Fruit fly (Drosophila melanogaster) whole organism, pupa: ENCODE results near the gene CG5880.

Source experiments
- CG10348 ChIP-seq: fragments of 200-800 bp; sonication (Bioruptor generic); IDR thresholded peaks from 2 replicates; pipeline ENCODE4 v1.3.6; 2022; ENCODE audit warnings: missing biosample characterization, missing genetic modification characterization
- CG12605 ChIP-seq: fragments of 200-800 bp; sonication (Bioruptor generic); IDR thresholded peaks from 2 replicates; pipeline ENCODE4 v1.3.6; 2022; ENCODE audit warnings: missing biosample characterization, missing genetic modification characterization
- CG13204 ChIP-seq: fragments of 200-800 bp; sonication (Bioruptor generic); optimal IDR thresholded peaks from 2 replicates; lab custom pipeline; 2018; ENCODE audit warnings: missing biosample characterization, mild to moderate bottlenecking, missing genetic modification characterization, moderate library complexity
- CG14655 ChIP-seq: fragments of 200-800 bp; sonication (Bioruptor generic); optimal IDR thresholded peaks from 3 replicates; lab custom pipeline; 2017; ENCODE audit warnings: mild to moderate bottlenecking, missing biosample characterization, missing genetic modification reagents, missing genetic modification characterization
- CG15710 ChIP-seq: fragments of 200-800 bp; sonication (Bioruptor generic); optimal IDR thresholded peaks from 2 replicates; lab custom pipeline; 2018; ENCODE audit warnings: missing biosample characterization, mild to moderate bottlenecking, missing genetic modification characterization, moderate library complexity
- CG17806 ChIP-seq: fragments of 200-800 bp; sonication (Bioruptor generic); optimal IDR thresholded peaks from 2 replicates; lab custom pipeline; 2018; ENCODE audit warnings: missing biosample characterization, mild to moderate bottlenecking, missing genetic modification characterization, moderate library complexity
- CG32121 ChIP-seq: fragments of 200-800 bp; sonication (Bioruptor generic); IDR thresholded peaks from 2 replicates; pipeline ENCODE4 v1.3.6; 2022; ENCODE audit warnings: missing biosample characterization, missing genetic modification characterization
- CG34367 ChIP-seq: fragments of 200-800 bp; sonication (Bioruptor generic); optimal IDR thresholded peaks from 2 replicates; lab custom pipeline; 2018; ENCODE audit warnings: missing biosample characterization, mild to moderate bottlenecking, missing genetic modification characterization
- CG4496 ChIP-seq: fragments of 200-800 bp; sonication (Bioruptor generic); IDR thresholded peaks from 3 replicates; pipeline ENCODE4 v1.3.6; 2022; ENCODE audit warnings: missing biosample characterization, missing genetic modification characterization
- CG8159 ChIP-seq: fragments of 200-800 bp; sonication (Bioruptor generic); optimal IDR thresholded peaks from 3 replicates; lab custom pipeline; 2018; ENCODE audit warnings: missing biosample characterization, mild to moderate bottlenecking, missing genetic modification characterization, moderate library complexity
- CG8301 ChIP-seq: fragments of 200-800 bp; sonication (Bioruptor generic); optimal IDR thresholded peaks from 2 replicates; lab custom pipeline; 2018; ENCODE audit warnings: missing biosample characterization, mild to moderate bottlenecking, missing genetic modification characterization
- CG9948 ChIP-seq: fragments of 200-800 bp; sonication (Bioruptor generic); optimal IDR thresholded peaks from 2 replicates; lab custom pipeline; 2018; ENCODE audit warnings: missing biosample characterization, mild to moderate bottlenecking, missing genetic modification characterization, moderate library complexity
- D1 ChIP-seq: fragments of 200-800 bp; sonication (Bioruptor generic); optimal IDR thresholded peaks from 2 replicates; lab custom pipeline; 2018; ENCODE audit warnings: missing biosample characterization, mild to moderate bottlenecking, missing genetic modification characterization, moderate library complexity
- EcR ChIP-seq: fragments of 200-800 bp; sonication (Bioruptor generic); optimal IDR thresholded peaks from 3 replicates; lab custom pipeline; 2019; ENCODE audit warnings: missing biosample characterization, missing genetic modification characterization, mild to moderate bottlenecking, moderate library complexity, missing genetic modification reagents
- Ets98B ChIP-seq: fragments of 200-800 bp; sonication (Bioruptor generic); IDR thresholded peaks from 2 replicates; pipeline ENCODE4 v1.3.6; 2022; ENCODE audit warnings: missing biosample characterization, missing genetic modification characterization
- Pif1A ChIP-seq: fragments of 200-800 bp; sonication (Bioruptor generic); optimal IDR thresholded peaks from 3 replicates; lab custom pipeline; 2016; ENCODE audit warnings: missing biosample characterization, missing genetic modification characterization
- Pif1B ChIP-seq: fragments of 200-800 bp; sonication (Bioruptor generic); optimal IDR thresholded peaks from 3 replicates; lab custom pipeline; 2016; ENCODE audit warnings: missing biosample characterization, missing genetic modification characterization
- Snoo ChIP-seq: fragments of 200-800 bp; sonication (Bioruptor generic); optimal IDR thresholded peaks from 3 replicates; lab custom pipeline; 2017; ENCODE audit warnings: missing biosample characterization, mild to moderate bottlenecking, missing genetic modification characterization, inconsistent platforms
- fd96Ca ChIP-seq: fragments of 200-800 bp; sonication (Bioruptor generic); IDR thresholded peaks from 3 replicates; pipeline ENCODE4 v1.3.6; 2022; ENCODE audit warnings: missing biosample characterization, missing genetic modification characterization
- gl ChIP-seq: fragments of 200-800 bp; sonication (Bioruptor generic); optimal IDR thresholded peaks from 2 replicates; lab custom pipeline; 2018; ENCODE audit warnings: missing biosample characterization, mild to moderate bottlenecking, missing genetic modification characterization
- rn ChIP-seq: fragments of 200-800 bp; sonication (Bioruptor generic); IDR thresholded peaks from 2 replicates; pipeline ENCODE4 v1.3.6; 2022; ENCODE audit warnings: missing biosample characterization, missing genetic modification characterization

The CG5880 gene

DNA sequence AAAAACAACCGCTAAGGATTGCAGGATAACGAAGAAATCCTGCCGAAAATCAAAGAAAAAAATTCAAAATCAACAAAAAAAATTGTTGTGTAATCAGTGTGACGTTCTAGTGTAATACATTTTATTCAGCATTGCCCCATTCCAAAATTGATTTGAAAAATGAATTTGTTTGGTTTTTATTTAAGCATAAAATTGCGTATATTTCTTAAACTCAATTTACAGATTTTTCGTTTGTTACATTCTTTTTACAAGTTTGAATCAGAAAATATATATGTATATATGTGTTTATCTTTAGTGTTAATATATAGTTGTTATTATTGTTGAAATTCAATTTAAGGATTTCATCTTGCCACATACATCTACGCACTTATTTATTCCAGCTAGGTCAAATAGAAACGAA lies 8.0 kb downstream of the CG5880 start, which contains the start of gene CG6059:
CG6059 (minus strand) TSS at position 101 of the 400 bp plus-strand sequence.
- no peak for TF ChIP-seq gl
- no peak for TF ChIP-seq CG4496 (GFP tag; lab: Robert Waterston, UW)
- TF ChIP-seq CG15710 (tag; lab: Kevin White, UChicago), result no peak
- no peak for TF ChIP-seq Pif1B
- TF ChIP-seq CG12605 (GFP tag; lab: Robert Waterston, UW), result no peak
- no peak for TF ChIP-seq CG17806
- no peak for TF ChIP-seq CG14655
- TF ChIP-seq EcR (GFP tag; lab: Kevin White, UChicago), result no peak
- TF ChIP-seq CG13204, result no peak
- no peak for TF ChIP-seq CG8301 (tag; lab: Kevin White, UChicago)
- no peak for TF ChIP-seq CG10348 (GFP tag; lab: Robert Waterston, UW)
- no peak for TF ChIP-seq Pif1A
- no peak for TF ChIP-seq rn (GFP tag; lab: Robert Waterston, UW)
- no peak for TF ChIP-seq Snoo (tag; lab: Kevin White, UChicago)
- TF ChIP-seq Ets98B (GFP tag; lab: Robert Waterston, UW), result no peak

DNA sequence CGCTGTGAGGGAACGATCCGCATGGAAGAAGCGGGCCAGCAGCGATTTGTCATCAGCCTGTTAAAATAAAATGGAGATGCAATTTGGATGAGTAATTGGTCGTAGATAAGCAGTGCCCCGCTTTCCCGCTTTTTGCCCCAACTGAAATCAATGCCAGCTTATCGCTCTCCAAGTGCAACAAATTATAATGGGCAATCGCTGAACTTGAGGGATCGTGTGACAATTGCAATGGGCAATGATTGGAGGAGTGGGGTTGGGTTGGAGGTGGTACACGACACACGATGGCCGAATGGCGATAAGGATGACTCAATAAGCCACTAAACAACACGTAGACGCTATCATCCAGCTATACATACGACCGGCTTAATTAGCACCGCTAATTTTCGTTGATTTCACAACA lies 12.2 kb downstream of the CG5880 start:
- TF ChIP-seq CG4496 (GFP tag; lab: Robert Waterston, UW) (no peak), CG34367 (tag; lab: Kevin White, UChicago) (no peak), D1 (tag; lab: Kevin White, UChicago) (no peak), EcR (GFP tag; lab: Kevin White, UChicago) (no peak), CG8301 (tag; lab: Kevin White, UChicago) (no peak), Pif1A (no peak), CG10348 (GFP tag; lab: Robert Waterston, UW) (no peak), Pif1B (no peak), CG15710 (tag; lab: Kevin White, UChicago) (no peak), CG13204 (no peak), Snoo (tag; lab: Kevin White, UChicago) (no peak)
- TF ChIP-seq, all 21 proteins: peak for 0

DNA sequence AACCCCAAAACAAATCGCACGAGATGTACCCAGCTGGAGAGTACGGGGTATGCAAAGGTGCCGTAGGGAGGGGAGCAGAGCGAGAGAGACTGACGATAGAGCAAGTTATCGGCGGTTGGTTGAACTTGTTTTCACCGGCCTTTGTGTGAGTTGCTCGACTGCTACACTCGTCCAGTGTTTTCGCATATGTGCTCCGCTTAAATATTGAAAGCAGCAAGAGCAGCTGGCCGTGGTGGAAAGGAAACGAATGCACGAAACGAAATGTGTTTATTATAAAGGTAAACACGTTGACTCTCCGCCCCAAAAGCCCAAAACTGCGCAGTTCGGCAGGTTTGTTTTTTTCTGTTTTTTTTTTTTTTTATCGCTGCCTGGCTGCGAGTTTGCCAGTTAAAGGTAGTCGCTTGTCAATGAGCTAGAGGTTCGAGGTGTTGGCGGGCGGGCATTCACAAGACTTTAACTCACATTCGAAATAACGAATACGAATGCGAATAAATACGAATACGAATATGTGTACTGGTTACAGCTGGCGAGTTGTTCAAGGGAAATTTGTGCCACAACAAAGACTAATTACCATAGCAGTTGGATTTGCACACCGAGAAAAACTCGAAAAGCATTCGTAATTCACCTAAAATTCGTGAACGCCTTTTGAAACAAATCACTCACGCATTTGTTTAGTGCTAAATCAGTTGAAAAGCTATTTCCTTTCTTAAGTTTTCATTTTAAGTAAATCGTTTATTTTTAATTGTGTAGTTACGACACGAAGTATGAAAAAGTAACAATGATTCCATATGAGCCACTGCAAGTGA lies 13.2 kb downstream of the CG5880 start:
- TF ChIP-seq CG14655 (no peak), rn (GFP tag; lab: Robert Waterston, UW) (peak; percentile 59; the same call in 1 of the 2 replicates), Ets98B (GFP tag; lab: Robert Waterston, UW) (peak; percentile 78), CG9948 (tag; lab: Kevin White, UChicago) (peak; percentile 35), D1 (tag; lab: Kevin White, UChicago) (no peak), gl (peak; percentile 5), CG4496 (GFP tag; lab: Robert Waterston, UW) (peak; percentile 88), Pif1A (peak; percentile 86), CG10348 (GFP tag; lab: Robert Waterston, UW) (no peak), EcR (GFP tag; lab: Kevin White, UChicago) (peak; percentile 91), CG17806 (peak; percentile 66), CG15710 (tag; lab: Kevin White, UChicago) (peak; percentile 68), Pif1B (peak; percentile 68), fd96Ca (GFP tag; lab: Robert Waterston, UW) (peak; percentile 73), CG34367 (tag; lab: Kevin White, UChicago) (peak; percentile 45), CG12605 (GFP tag; lab: Robert Waterston, UW) (peak; percentile 61; the same call in 1 of the 2 replicates), CG32121 (peak; percentile 73), CG8159 (tag; lab: Kevin White, UChicago) (no peak), CG8301 (tag; lab: Kevin White, UChicago) (peak; percentile 57), Snoo (tag; lab: Kevin White, UChicago) (peak; percentile 70), CG13204 (no peak)

DNA sequence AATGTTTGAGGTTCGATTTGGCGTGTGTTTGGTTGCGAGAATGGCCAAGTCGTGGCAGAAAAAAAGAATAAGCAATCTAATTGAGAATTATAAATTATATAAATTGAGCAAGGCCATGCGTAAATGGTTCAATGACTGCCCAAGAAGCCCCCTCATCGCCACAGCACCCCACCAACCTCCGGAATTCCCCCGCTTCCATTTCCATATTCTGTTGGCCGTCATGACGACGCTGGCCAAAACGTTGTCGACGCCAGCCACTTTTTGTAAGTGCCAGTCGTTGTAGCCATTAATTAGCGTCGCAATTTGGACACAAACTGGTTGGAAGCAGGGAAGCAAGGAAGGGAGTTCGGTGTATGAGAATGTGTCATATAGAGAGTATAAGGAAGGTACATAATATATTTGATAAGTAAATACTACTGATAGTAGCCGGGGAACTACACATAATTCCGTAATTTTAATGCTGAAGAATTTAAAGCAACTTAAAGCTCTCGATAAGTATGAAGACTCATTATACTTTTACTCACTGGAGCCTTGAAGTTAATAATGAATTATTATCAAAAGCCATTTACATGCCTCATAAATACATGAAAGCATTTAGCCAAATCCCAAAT lies 14.1 kb downstream of the CG5880 start:
- peak; percentile 74 for TF ChIP-seq EcR (GFP tag; lab: Kevin White, UChicago)
- 0 out of 3 replicates have a peak, but pooled peaks have one; percentile 7 for TF ChIP-seq CG4496 (GFP tag; lab: Robert Waterston, UW)
- TF ChIP-seq Snoo (tag; lab: Kevin White, UChicago), result no peak

DNA sequence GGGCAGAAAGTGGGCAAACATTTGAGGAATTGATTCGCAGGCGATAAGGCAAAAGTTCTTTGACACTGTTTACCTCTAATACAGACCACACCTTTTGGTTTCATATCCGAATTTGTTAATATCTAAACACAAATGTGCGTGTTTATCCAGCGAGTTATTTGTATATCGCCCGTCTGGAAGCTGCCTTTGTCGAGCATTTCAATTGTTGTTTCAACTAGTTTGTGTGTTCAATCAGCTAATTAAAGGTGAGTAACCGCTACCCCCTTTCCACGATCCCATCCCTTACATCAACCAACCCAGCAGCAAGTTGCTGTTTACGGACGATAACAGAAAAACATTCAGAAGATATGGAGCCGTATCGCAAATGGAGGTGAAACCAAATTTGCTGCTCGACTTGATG lies 14.9 kb downstream of the CG5880 start:
- TF ChIP-seq D1 (tag; lab: Kevin White, UChicago) (no peak), CG8159 (tag; lab: Kevin White, UChicago) (no peak), CG4496 (GFP tag; lab: Robert Waterston, UW) (no peak), CG15710 (tag; lab: Kevin White, UChicago) (no peak), gl (no peak), CG9948 (tag; lab: Kevin White, UChicago) (no peak), CG13204 (no peak), Ets98B (GFP tag; lab: Robert Waterston, UW) (no peak), rn (GFP tag; lab: Robert Waterston, UW) (no peak), EcR (GFP tag; lab: Kevin White, UChicago) (no peak), Snoo (tag; lab: Kevin White, UChicago) (no peak), CG12605 (GFP tag; lab: Robert Waterston, UW) (no peak), CG17806 (no peak), CG34367 (tag; lab: Kevin White, UChicago) (no peak), Pif1B (no peak), fd96Ca (GFP tag; lab: Robert Waterston, UW) (no peak), CG10348 (GFP tag; lab: Robert Waterston, UW) (no peak), CG32121 (no peak)
- TF ChIP-seq, all 21 proteins: peak for 0
